Worm (Caenorhabditis elegans) whole organism, L4/young adult: ENCODE data around the gene W04E12.4.

Source experiments
- W03F9.2 ChIP-seq: fragments of 150-350 bp; optimal IDR thresholded peaks from 2 replicates; lab custom pipeline; 2014; ENCODE audit warnings: missing biosample characterization, missing genetic modification characterization
- dao-5 ChIP-seq: sonication (generic microtip); optimal IDR thresholded peaks from 2 replicates; lab custom pipeline; 2016; ENCODE audit warnings: missing genotype, missing genetic modification characterization, moderate library complexity, missing compliant biosample characterization

- no peak for TF ChIP-seq dao-5 (tag; lab: Kevin White, UChicago)
- TF ChIP-seq W03F9.2 (tag; lab: Kevin White, UChicago), result no peak
These were observed 28.0 kb upstream of the W04E12.4 start, which contains the start of gene Y43F8C.16 for ce11 chrV:19715419-19715818.
